Worm (Caenorhabditis elegans) whole organism, young adult: ENCODE results near the gene K05F1.10.

ENCODE experiments used
- B0019.2 ChIP-seq: fragments of 200-800 bp; sonication (Bioruptor generic); conservative IDR thresholded peaks from 2 replicates; pipeline ENCODE4 v1.3.6; 2022; ENCODE audit warnings: missing genetic modification reagents, missing genetic modification characterization, missing compliant biosample characterization
- B0035.1 ChIP-seq: sonication (generic microtip); optimal IDR thresholded peaks from 2 replicates; lab custom pipeline; 2016; ENCODE audit warnings: missing genetic modification characterization, mild to moderate bottlenecking, missing compliant biosample characterization, missing genotype, missing genetic modification reagents
- C06A6.2 ChIP-seq: fragments of 200-800 bp; sonication (Bioruptor generic); conservative IDR thresholded peaks from 2 replicates; pipeline ENCODE4 v1.3.6; 2022; ENCODE audit warnings: missing genetic modification characterization, missing compliant biosample characterization
- C17E4.6 ChIP-seq: fragments of 200-800 bp; sonication (Bioruptor generic); IDR thresholded peaks from 2 replicates; pipeline ENCODE4 v1.3.6; 2022; ENCODE audit warnings: missing genetic modification reagents, missing genetic modification characterization, missing compliant biosample characterization
- D2030.7 ChIP-seq: fragments of 200-800 bp; sonication (Bioruptor generic); IDR thresholded peaks from 2 replicates; pipeline ENCODE4 v1.3.6; 2022; ENCODE audit warnings: missing genetic modification reagents, missing genetic modification characterization, missing compliant biosample characterization
- F23B12.7 ChIP-seq: sonication (generic microtip); optimal IDR thresholded peaks from 2 replicates; lab custom pipeline; 2017; ENCODE audit warnings: missing genetic modification characterization, mild to moderate bottlenecking, missing compliant biosample characterization, antibody characterized with exemption, moderate library complexity; ENCODE audit not compliant: insufficient read depth
- F33H1.4 ChIP-seq: fragments of 200-800 bp; sonication (Bioruptor generic); IDR thresholded peaks from 2 replicates; pipeline ENCODE4 v1.3.6; 2022; ENCODE audit warnings: missing genetic modification reagents, missing genetic modification characterization, missing compliant biosample characterization
- F37B4.10 ChIP-seq: fragments of 200-800 bp; sonication (Bioruptor generic); IDR thresholded peaks from 2 replicates; pipeline ENCODE4 v1.3.6; 2022; ENCODE audit warnings: missing genetic modification characterization, missing compliant biosample characterization
- F57A8.1 ChIP-seq: fragments of 200-800 bp; sonication (Bioruptor generic); optimal IDR thresholded peaks from 2 replicates; lab custom pipeline; 2018; ENCODE audit warnings: mild to moderate bottlenecking, missing genetic modification characterization, moderate library complexity, missing compliant biosample characterization
- K12H6.12 ChIP-seq: fragments of 200-800 bp; sonication (Bioruptor generic); optimal IDR thresholded peaks from 2 replicates; lab custom pipeline; 2018; ENCODE audit warnings: mild to moderate bottlenecking, missing genetic modification characterization, missing compliant biosample characterization
- T07F8.4 ChIP-seq: sonication (generic microtip); optimal IDR thresholded peaks from 2 replicates; lab custom pipeline; 2016; ENCODE audit warnings: mild to moderate bottlenecking, missing genetic modification characterization, moderate library complexity, missing compliant biosample characterization
- Y53F4B.3 ChIP-seq: fragments of 200-800 bp; sonication (Bioruptor generic); IDR thresholded peaks from 2 replicates; pipeline ENCODE4 v1.3.6; 2022; ENCODE audit warnings: missing genetic modification reagents, missing genetic modification characterization, missing compliant biosample characterization
- Y56A3A.18 ChIP-seq: fragments of 200-800 bp; sonication (Bioruptor generic); IDR thresholded peaks from 2 replicates; pipeline ENCODE4 v1.3.6; 2022; ENCODE audit warnings: missing genetic modification reagents, missing genetic modification characterization, missing compliant biosample characterization
- Y95B8A.8 ChIP-seq: fragments of 200-800 bp; sonication (Bioruptor generic); IDR thresholded peaks from 2 replicates; pipeline ENCODE4 v1.3.6; 2022; ENCODE audit warnings: missing genetic modification reagents, missing genetic modification characterization, missing compliant biosample characterization
- attf-5 ChIP-seq: fragments of 200-800 bp; sonication (Bioruptor generic); optimal IDR thresholded peaks from 2 replicates; lab custom pipeline; 2018; ENCODE audit warnings: mild to moderate bottlenecking, missing genetic modification characterization, missing compliant biosample characterization
- ccch-3 ChIP-seq: fragments of 200-800 bp; sonication (Bioruptor generic); optimal IDR thresholded peaks from 2 replicates; lab custom pipeline; 2018; ENCODE audit warnings: mild to moderate bottlenecking, missing genetic modification characterization, missing compliant biosample characterization
- ceh-100 ChIP-seq: fragments of 200-800 bp; sonication (Bioruptor generic); IDR thresholded peaks from 2 replicates; pipeline ENCODE4 v1.3.6; 2022; ENCODE audit warnings: missing genetic modification reagents, missing genetic modification characterization, missing compliant biosample characterization
- die-1 ChIP-seq: sonication (generic microtip); optimal IDR thresholded peaks from 2 replicates; lab custom pipeline; 2016; ENCODE audit warnings: missing genotype, mild to moderate bottlenecking, missing genetic modification characterization, missing compliant biosample characterization
- dpl-1 ChIP-seq: fragments of 150-350 bp; optimal IDR thresholded peaks from 2 replicates; lab custom pipeline; 2014; ENCODE audit warnings: missing biosample characterization, missing genetic modification reagents, missing genetic modification characterization
- ets-4 ChIP-seq: fragments of 200-800 bp; sonication (Bioruptor generic); optimal IDR thresholded peaks from 2 replicates; lab custom pipeline; 2018; ENCODE audit warnings: mild to moderate bottlenecking, missing genetic modification characterization, missing compliant biosample characterization
- him-1 ChIP-seq: sonication (generic microtip); optimal IDR thresholded peaks from 2 replicates; lab custom pipeline; 2016; ENCODE audit warnings: missing genotype, missing genetic modification reagents, missing genetic modification characterization, missing compliant biosample characterization
- hmg-1.2 ChIP-seq: fragments of 200-800 bp; sonication (Bioruptor generic); IDR thresholded peaks from 2 replicates; pipeline ENCODE4 v1.3.6; 2022; ENCODE audit warnings: missing genetic modification reagents, missing genetic modification characterization, missing compliant biosample characterization
- hmg-20 ChIP-seq: fragments of 200-800 bp; sonication (Bioruptor generic); IDR thresholded peaks from 2 replicates; pipeline ENCODE4 v1.3.6; 2022; ENCODE audit warnings: missing genetic modification reagents, missing genetic modification characterization, missing compliant biosample characterization
- hrde-1 ChIP-seq: sonication (generic microtip); optimal IDR thresholded peaks from 2 replicates; lab custom pipeline; 2016; ENCODE audit warnings: missing genetic modification characterization, mild to moderate bottlenecking, missing compliant biosample characterization, moderate library complexity, missing genotype, missing genetic modification reagents, borderline replicate concordance
- lag-1 ChIP-seq: fragments of 200-800 bp; sonication (Bioruptor generic); IDR thresholded peaks from 2 replicates; pipeline ENCODE4 v1.3.6; 2022; ENCODE audit warnings: missing genetic modification reagents, missing genetic modification characterization, missing compliant biosample characterization
- lin-54 ChIP-seq: fragments of 200-800 bp; sonication (Bioruptor generic); optimal IDR thresholded peaks from 2 replicates; lab custom pipeline; 2018; ENCODE audit warnings: mild to moderate bottlenecking, missing genetic modification characterization, missing compliant biosample characterization
- lsl-1 ChIP-seq: fragments of 200-800 bp; sonication (Bioruptor generic); optimal IDR thresholded peaks from 2 replicates; lab custom pipeline; 2018; ENCODE audit warnings: mild to moderate bottlenecking, missing genetic modification characterization, moderate library complexity, missing compliant biosample characterization
- madf-3 ChIP-seq: fragments of 200-800 bp; sonication (Bioruptor generic); IDR thresholded peaks from 2 replicates; pipeline ENCODE4 v1.3.6; 2022; ENCODE audit warnings: missing genetic modification reagents, missing genetic modification characterization, missing compliant biosample characterization
- madf-6 ChIP-seq: fragments of 200-800 bp; sonication (Bioruptor generic); IDR thresholded peaks from 2 replicates; pipeline ENCODE4 v1.3.6; 2022; ENCODE audit warnings: missing genetic modification reagents, missing genetic modification characterization, missing compliant biosample characterization
- mxl-1 ChIP-seq: sonication (generic microtip); optimal IDR thresholded peaks from 2 replicates; lab custom pipeline; 2016; ENCODE audit warnings: missing genetic modification characterization, missing compliant biosample characterization
- nfya-2 ChIP-seq: fragments of 200-800 bp; sonication (Bioruptor generic); IDR thresholded peaks from 2 replicates; pipeline ENCODE4 v1.3.6; 2022; ENCODE audit warnings: missing genetic modification reagents, missing genetic modification characterization, missing compliant biosample characterization
- nfyb-1 ChIP-seq: fragments of 200-800 bp; sonication (Bioruptor generic); IDR thresholded peaks from 2 replicates; pipeline ENCODE4 v1.3.6; 2022; ENCODE audit warnings: missing genetic modification reagents, missing genetic modification characterization, missing compliant biosample characterization
- nhr-179 ChIP-seq: sonication (generic microtip); optimal IDR thresholded peaks from 2 replicates; lab custom pipeline; 2016; ENCODE audit warnings: mild to moderate bottlenecking, missing genetic modification characterization, missing compliant biosample characterization
- nhr-80 ChIP-seq: sonication (generic microtip); optimal IDR thresholded peaks from 2 replicates; lab custom pipeline; 2016; ENCODE audit warnings: missing genetic modification characterization, missing compliant biosample characterization
- rec-8 ChIP-seq, 2 experiments: sonication (generic microtip); optimal IDR thresholded peaks; 2 replicates each; lab custom pipeline; 2016; ENCODE audit warnings: mild to moderate bottlenecking in 2 of 2, missing genetic modification characterization in 2 of 2, missing genetic modification reagents in 2 of 2, missing genotype in 2 of 2, missing biosample characterization in 1 of 2, missing compliant biosample characterization in 1 of 2, moderate library complexity in 1 of 2
- tlf-1 ChIP-seq: fragments of 200-800 bp; sonication (Bioruptor generic); optimal IDR thresholded peaks from 2 replicates; lab custom pipeline; 2018; ENCODE audit warnings: mild to moderate bottlenecking, missing genetic modification characterization, missing compliant biosample characterization
- zfh-2 ChIP-seq: fragments of 200-800 bp; sonication (Bioruptor generic); conservative IDR thresholded peaks from 2 replicates; pipeline ENCODE4 v1.3.6; 2022; ENCODE audit warnings: missing genetic modification reagents, missing genetic modification characterization, missing compliant biosample characterization
- ztf-22 ChIP-seq: fragments of 200-800 bp; sonication (Bioruptor generic); optimal IDR thresholded peaks from 2 replicates; lab custom pipeline; 2018; ENCODE audit warnings: mild to moderate bottlenecking, missing genetic modification characterization, moderate library complexity, missing compliant biosample characterization
- ztf-26 ChIP-seq: sonication (generic microtip); optimal IDR thresholded peaks from 2 replicates; lab custom pipeline; 2017; ENCODE audit warnings: missing genetic modification characterization, missing compliant biosample characterization
- ztf-3 ChIP-seq: fragments of 200-800 bp; sonication (Bioruptor generic); optimal IDR thresholded peaks from 2 replicates; lab custom pipeline; 2018; ENCODE audit warnings: mild to moderate bottlenecking, missing genetic modification characterization, missing compliant biosample characterization
- ztf-6 ChIP-seq: fragments of 200-800 bp; sonication (Bioruptor generic); IDR thresholded peaks from 2 replicates; pipeline ENCODE4 v1.3.6; 2022; ENCODE audit warnings: missing genetic modification reagents, missing genetic modification characterization, missing compliant biosample characterization

K05F1.10 gene

DNA sequence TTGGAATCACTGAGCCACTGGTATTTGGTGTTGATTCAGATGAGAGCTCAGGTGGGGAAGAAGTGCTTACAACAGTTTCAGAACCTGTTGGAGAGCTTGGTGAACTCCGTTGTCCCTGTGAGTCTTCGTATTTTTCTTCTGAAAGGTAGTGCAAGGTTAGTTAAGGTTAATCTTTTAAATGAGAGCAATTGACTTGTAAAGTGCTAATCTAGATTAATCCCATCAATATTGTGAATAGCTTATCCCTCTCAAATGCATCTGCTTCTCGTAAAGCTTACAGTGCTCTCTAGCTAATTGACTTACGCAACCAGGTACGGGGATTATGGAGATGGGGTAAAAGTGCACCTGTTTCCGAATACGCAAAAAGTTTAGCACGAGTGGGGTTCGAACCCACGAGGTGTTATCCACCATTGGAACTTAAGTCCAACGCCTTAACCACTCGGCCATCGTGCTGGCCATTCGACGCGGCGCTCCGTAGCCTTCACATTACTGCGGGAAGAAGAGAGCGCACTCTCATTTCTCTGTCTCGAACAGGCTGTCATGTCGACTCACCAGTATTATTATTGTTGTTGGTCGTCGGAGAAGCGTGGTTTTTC is 32.6 kb downstream of the K05F1.10 start (continued):
- TF ChIP-seq F33H1.4 (GFP tag; lab: Robert Waterston, UW) (0 out of 2 replicates have a peak, but pooled peaks have one; percentile 13), dpl-1 (GFP tag; lab: Kevin White, UChicago) (no peak), C06A6.2 (GFP tag; lab: Robert Waterston, UW) (no peak), madf-6 (peak; percentile 57), hrde-1 (tag; lab: Kevin White, UChicago) (no peak), ztf-3 (GFP tag; lab: Kevin White, UChicago) (no peak), lsl-1 (no peak), D2030.7 (GFP tag; lab: Robert Waterston, UW) (no peak), ztf-22 (GFP tag; lab: Kevin White, UChicago) (no peak), tlf-1 (GFP tag; lab: Kevin White, UChicago) (peak; percentile 7), attf-5 (GFP tag; lab: Kevin White, UChicago) (peak; percentile 35), K12H6.12 (peak; percentile 13), die-1 (peak; percentile 66), B0035.1 (tag; lab: Kevin White, UChicago) (no peak), hmg-20 (no peak), nhr-80 (no peak), nfya-2 (no peak), him-1 (peak; percentile 80), ccch-3 (GFP tag; lab: Kevin White, UChicago) (no peak), Y53F4B.3 (peak; percentile 56; the same call in 1 of the 2 replicates), Y95B8A.8 (no peak), lin-54 (GFP tag; lab: Kevin White, UChicago) (no peak), madf-3 (GFP tag; lab: Robert Waterston, UW) (0 out of 2 replicates have a peak, but pooled peaks have one; percentile 55), ztf-6 (GFP tag; lab: Robert Waterston, UW) (peak; percentile 73; the same call in 1 of the 2 replicates), C17E4.6 (GFP tag; lab: Robert Waterston, UW) (no peak), nfyb-1 (GFP tag; lab: Robert Waterston, UW) (peak; percentile 83), F37B4.10 (GFP tag; lab: Robert Waterston, UW) (no peak), nhr-179 (no peak), F57A8.1 (no peak), B0019.2 (GFP tag; lab: Robert Waterston, UW) (no peak), Y56A3A.18 (peak; percentile 55; the same call in 1 of the 2 replicates), F23B12.7 (no peak), T07F8.4 (tag; lab: Kevin White, UChicago) (peak; percentile 37), ceh-100 (0 out of 2 replicates have a peak, but pooled peaks have one; percentile 27), mxl-1 (tag; lab: Kevin White, UChicago) (peak; percentile 30), zfh-2 (GFP tag; lab: Robert Waterston, UW) (peak; percentile 59; the same call in 1 of the 2 replicates), hmg-1.2 (GFP tag; lab: Robert Waterston, UW) (peak; percentile 78), ztf-26 (no peak), lag-1 (GFP tag; lab: Robert Waterston, UW) (no peak), rec-8 (tag; optimal IDR thresholded peaks at IDR 0.05; lab: Kevin White, UChicago) (peak; percentile 16 to 63), ets-4 (GFP tag; lab: Kevin White, UChicago) (no peak)
